Fruit fly (Drosophila melanogaster) whole organism, embryonic: ENCODE data around the gene CG33947.

Experiments
- Abd-B ChIP-seq: fragments of 200-800 bp; sonication (Bioruptor generic); optimal IDR thresholded peaks from 2 replicates; lab custom pipeline; 2018; ENCODE audit warnings: missing biosample characterization, mild to moderate bottlenecking, missing genetic modification characterization, moderate library complexity
- CG11456 ChIP-seq: fragments of 200-800 bp; sonication (Bioruptor generic); IDR thresholded peaks from 3 replicates; pipeline ENCODE4 v1.3.6; 2022; ENCODE audit warnings: missing biosample characterization, missing genetic modification characterization
- CG11695 ChIP-seq: fragments of 200-800 bp; sonication (Bioruptor generic); IDR thresholded peaks from 3 replicates; pipeline ENCODE4 v1.3.6; 2022; ENCODE audit warnings: missing biosample characterization, missing genetic modification characterization
- CG11723 ChIP-seq: fragments of 200-800 bp; sonication (Bioruptor generic); optimal IDR thresholded peaks from 2 replicates; lab custom pipeline; 2017; ENCODE audit warnings: missing biosample characterization, mild to moderate bottlenecking, missing genetic modification characterization
- CG12236 ChIP-seq: fragments of 200-800 bp; sonication (Bioruptor generic); optimal IDR thresholded peaks from 2 replicates; lab custom pipeline; 2016; ENCODE audit warnings: missing biosample characterization, missing genetic modification characterization
- CG12299 ChIP-seq: fragments of 200-800 bp; sonication (Bioruptor generic); optimal IDR thresholded peaks from 2 replicates; lab custom pipeline; 2018; ENCODE audit warnings: missing biosample characterization, mild to moderate bottlenecking, missing genetic modification characterization
- CG13894 ChIP-seq: fragments of 200-800 bp; sonication (Bioruptor generic); optimal IDR thresholded peaks from 3 replicates; lab custom pipeline; 2018; ENCODE audit warnings: missing biosample characterization, mild to moderate bottlenecking, missing genetic modification characterization, moderate library complexity
- CG1602 ChIP-seq: fragments of 200-800 bp; sonication (Bioruptor generic); optimal IDR thresholded peaks from 3 replicates; lab custom pipeline; 2016; ENCODE audit warnings: missing biosample characterization, missing genetic modification characterization
- CG16815 ChIP-seq: fragments of 200-800 bp; sonication (Bioruptor generic); optimal IDR thresholded peaks from 3 replicates; lab custom pipeline; 2017; ENCODE audit warnings: missing biosample characterization, mild to moderate bottlenecking, missing genetic modification characterization
- CG17359 ChIP-seq: fragments of 200-800 bp; sonication (Bioruptor generic); optimal IDR thresholded peaks from 3 replicates; lab custom pipeline; 2018; ENCODE audit warnings: missing biosample characterization, mild to moderate bottlenecking, missing genetic modification characterization, moderate library complexity
- CG17361 ChIP-seq: fragments of 200-800 bp; sonication (Bioruptor generic); IDR thresholded peaks from 3 replicates; pipeline ENCODE4 v1.3.6; 2022; ENCODE audit warnings: missing biosample characterization, missing genetic modification characterization
- CG30431 ChIP-seq: fragments of 200-800 bp; sonication (Bioruptor generic); optimal IDR thresholded peaks from 2 replicates; lab custom pipeline; 2017; ENCODE audit warnings: missing biosample characterization, missing genetic modification characterization
- CG31365 ChIP-seq: fragments of 200-800 bp; sonication (Bioruptor generic); optimal IDR thresholded peaks from 2 replicates; lab custom pipeline; 2018; ENCODE audit warnings: missing biosample characterization, mild to moderate bottlenecking, missing genetic modification characterization
- CG3847 ChIP-seq: fragments of 200-800 bp; sonication (Bioruptor generic); IDR thresholded peaks from 2 replicates; pipeline ENCODE4 v1.3.6; 2022; ENCODE audit warnings: missing biosample characterization, missing genetic modification characterization
- CG4730 ChIP-seq: fragments of 200-800 bp; sonication (Bioruptor generic); IDR thresholded peaks from 2 replicates; pipeline ENCODE4 v1.3.6; 2022; ENCODE audit warnings: missing biosample characterization, missing genetic modification characterization
- CG5953 ChIP-seq: fragments of 200-800 bp; sonication (Bioruptor generic); IDR thresholded peaks from 2 replicates; pipeline ENCODE4 v1.3.6; 2022; ENCODE audit warnings: missing biosample characterization, missing genetic modification characterization
- CG6175 ChIP-seq: fragments of 200-800 bp; sonication (Bioruptor generic); IDR thresholded peaks from 3 replicates; pipeline ENCODE4 v1.3.6; 2022; ENCODE audit warnings: missing biosample characterization, missing genetic modification characterization
- CG6272 ChIP-seq: fragments of 200-800 bp; sonication (Bioruptor generic); IDR thresholded peaks from 2 replicates; pipeline ENCODE4 v1.3.6; 2022; ENCODE audit warnings: missing biosample characterization, missing genetic modification characterization
- CG7839 ChIP-seq: fragments of 200-800 bp; sonication (Bioruptor generic); optimal IDR thresholded peaks from 3 replicates; lab custom pipeline; 2018; ENCODE audit warnings: missing biosample characterization, mild to moderate bottlenecking, missing genetic modification characterization, moderate library complexity
- CG7987 ChIP-seq: fragments of 200-800 bp; sonication (Bioruptor generic); optimal IDR thresholded peaks from 2 replicates; lab custom pipeline; 2018; ENCODE audit warnings: missing biosample characterization, mild to moderate bottlenecking, missing genetic modification characterization, moderate library complexity
- CG8388 ChIP-seq: fragments of 200-800 bp; sonication (Bioruptor generic); optimal IDR thresholded peaks from 2 replicates; lab custom pipeline; 2019; ENCODE audit warnings: missing biosample characterization, mild to moderate bottlenecking, missing genetic modification characterization, moderate library complexity
- CG9215 ChIP-seq: fragments of 200-800 bp; sonication (Bioruptor generic); IDR thresholded peaks from 2 replicates; pipeline ENCODE4 v1.3.6; 2022; ENCODE audit warnings: missing biosample characterization, missing genetic modification characterization
- CG9437 ChIP-seq: fragments of 200-800 bp; sonication (Bioruptor generic); optimal IDR thresholded peaks from 2 replicates; lab custom pipeline; 2018; ENCODE audit warnings: missing biosample characterization, mild to moderate bottlenecking, missing genetic modification characterization
- Chrac-16 ChIP-seq: fragments of 200-800 bp; sonication (Bioruptor generic); optimal IDR thresholded peaks from 3 replicates; lab custom pipeline; 2016; ENCODE audit warnings: missing biosample characterization, missing genetic modification characterization
- Dll ChIP-seq: fragments of 200-800 bp; sonication (Bioruptor generic); IDR thresholded peaks from 4 replicates; pipeline ENCODE4 v1.3.6; 2022; ENCODE audit warnings: missing biosample characterization, missing genetic modification characterization; ENCODE audit not compliant: partially characterized antibody
- Doc2 ChIP-seq: fragments of 200-800 bp; sonication (Bioruptor generic); IDR thresholded peaks from 2 replicates; pipeline ENCODE4 v1.3.6; 2022; ENCODE audit warnings: missing biosample characterization, missing genetic modification characterization
- Hey ChIP-seq: fragments of 200-800 bp; sonication (Bioruptor generic); optimal IDR thresholded peaks from 3 replicates; lab custom pipeline; 2018; ENCODE audit warnings: missing biosample characterization, mild to moderate bottlenecking, missing genetic modification characterization
- HmgD ChIP-seq: fragments of 200-800 bp; sonication (Bioruptor generic); optimal IDR thresholded peaks from 3 replicates; lab custom pipeline; 2016; ENCODE audit warnings: missing biosample characterization, missing genetic modification characterization
- Kr ChIP-seq: fragments of 200-800 bp; sonication (Bioruptor generic); optimal IDR thresholded peaks from 2 replicates; lab custom pipeline; 2017; ENCODE audit warnings: missing biosample characterization, mild to moderate bottlenecking, missing genetic modification characterization
- Nf-YA ChIP-seq: fragments of 200-800 bp; sonication (Bioruptor generic); IDR thresholded peaks from 2 replicates; pipeline ENCODE4 v1.3.6; 2022; ENCODE audit warnings: missing biosample characterization, missing genetic modification characterization
- Nf-YC ChIP-seq: fragments of 200-800 bp; optimal IDR thresholded peaks from 3 replicates; lab custom pipeline; 2019; ENCODE audit warnings: missing biosample characterization, mild to moderate bottlenecking, missing genetic modification characterization, moderate library complexity
- Pdp1 ChIP-seq, 2 experiments: fragments of 200-800 bp; sonication (Bioruptor generic); optimal IDR thresholded peaks; 3 replicates each; lab custom pipeline; 2016; ENCODE audit warnings: missing biosample characterization in 2 of 2, missing genetic modification characterization in 2 of 2, mild to moderate bottlenecking in 1 of 2, moderate library complexity in 1 of 2
- Ptx1 ChIP-seq: fragments of 200-800 bp; sonication (Bioruptor generic); IDR thresholded peaks from 2 replicates; pipeline ENCODE4 v1.3.6; 2022; ENCODE audit warnings: missing biosample characterization, missing genetic modification characterization
- Rfx ChIP-seq: fragments of 200-800 bp; sonication (Bioruptor generic); IDR thresholded peaks from 2 replicates; pipeline ENCODE4 v1.3.6; 2022; ENCODE audit warnings: missing biosample characterization, missing genetic modification characterization
- Sry-β ChIP-seq: fragments of 200-800 bp; sonication (Bioruptor generic); optimal IDR thresholded peaks from 2 replicates; lab custom pipeline; 2018; ENCODE audit warnings: missing biosample characterization, mild to moderate bottlenecking, missing genetic modification characterization, moderate library complexity
- abd-A ChIP-seq: fragments of 200-800 bp; sonication (Bioruptor generic); optimal IDR thresholded peaks from 3 replicates; lab custom pipeline; 2019; ENCODE audit warnings: missing biosample characterization, mild to moderate bottlenecking, missing genetic modification characterization, moderate library complexity
- az2 ChIP-seq: fragments of 200-800 bp; sonication (Bioruptor generic); optimal IDR thresholded peaks from 3 replicates; lab custom pipeline; 2016; ENCODE audit warnings: missing biosample characterization, missing genetic modification characterization
- da ChIP-seq: fragments of 200-800 bp; sonication (Bioruptor generic); optimal IDR thresholded peaks from 2 replicates; lab custom pipeline; 2016; ENCODE audit warnings: missing biosample characterization, missing genetic modification characterization
- gsb-n ChIP-seq: fragments of 200-800 bp; sonication (Bioruptor generic); optimal IDR thresholded peaks from 3 replicates; lab custom pipeline; 2018; ENCODE audit warnings: missing biosample characterization, mild to moderate bottlenecking, missing genetic modification characterization
- h ChIP-seq: fragments of >200 bp; optimal IDR thresholded peaks from 2 replicates; lab custom pipeline; 2017
- hb ChIP-seq: fragments of 200-800 bp; sonication (Bioruptor generic); IDR thresholded peaks from 3 replicates; pipeline ENCODE4 v1.3.6; 2022; ENCODE audit warnings: missing biosample characterization, missing genetic modification characterization; ENCODE audit not compliant: partially characterized antibody
- hkb ChIP-seq, 2 experiments: fragments of 200-800 bp in 1 of 2; fragments of >200 bp in 1 of 2; sonication (Bioruptor generic) in 1 of 2; IDR thresholded peaks in 1 of 2; optimal IDR thresholded peaks in 1 of 2; 2 replicates each; pipeline versions ENCODE4 v1.3.6 to Lab custom; 2017 to 2022; ENCODE audit warnings: missing biosample characterization in 1 of 2, missing genetic modification characterization in 1 of 2
- maf-S ChIP-seq: fragments of 200-800 bp; sonication (Bioruptor generic); optimal IDR thresholded peaks from 2 replicates; lab custom pipeline; 2016; ENCODE audit warnings: missing biosample characterization, missing genetic modification characterization
- mld ChIP-seq: fragments of 200-800 bp; sonication (Bioruptor generic); IDR thresholded peaks from 3 replicates; pipeline ENCODE4 v1.3.6; 2022; ENCODE audit warnings: missing biosample characterization, missing genetic modification characterization; ENCODE audit not compliant: partially characterized antibody
- nom ChIP-seq: fragments of 200-800 bp; sonication (Bioruptor generic); optimal IDR thresholded peaks from 2 replicates; lab custom pipeline; 2017; ENCODE audit warnings: missing biosample characterization, missing genetic modification characterization, mild to moderate bottlenecking, moderate library complexity, missing genetic modification reagents
- sens ChIP-seq: fragments of 200-800 bp; sonication (Bioruptor generic); peaks from one replicate; lab custom pipeline; 2016; ENCODE audit warnings: missing biosample characterization, missing genetic modification characterization
- sob ChIP-seq: fragments of 200-800 bp; sonication (Bioruptor generic); IDR thresholded peaks from 2 replicates; pipeline ENCODE4 v1.3.6; 2022; ENCODE audit warnings: missing biosample characterization, missing genetic modification characterization
- trh ChIP-seq: fragments of 200-800 bp; sonication (Bioruptor generic); optimal IDR thresholded peaks from 2 replicates; lab custom pipeline; 2016; ENCODE audit warnings: missing biosample characterization, missing genetic modification characterization
- tup ChIP-seq: fragments of 200-800 bp; sonication (Bioruptor generic); optimal IDR thresholded peaks from 2 replicates; lab custom pipeline; 2016; ENCODE audit warnings: missing biosample characterization, mild to moderate bottlenecking, missing genetic modification characterization, moderate library complexity
- yki ChIP-seq: fragments of >200 bp; optimal IDR thresholded peaks from 3 replicates; lab custom pipeline; 2018
- zfh2 ChIP-seq: fragments of 200-800 bp; sonication (Bioruptor generic); optimal IDR thresholded peaks from 2 replicates; lab custom pipeline; 2016; ENCODE audit warnings: missing biosample characterization, missing genetic modification characterization

Gene CG33947

dm6 chr3L:11096195-11096908, at the start of gene CG33947, which contains the start of the genes CG46439 and Iyd:
CG33947 (plus strand) TSS chr3L:11096496.
CG46439 (minus strand) TSS chr3L:11096245.
Iyd (minus strand) TSS chr3L:11096245.
- TF ChIP-seq Doc2 (GFP tag; lab: Robert Waterston, UW) (no peak), tup (GFP tag; lab: Kevin White, UChicago) (no peak), abd-A (tag; lab: Kevin White, UChicago) (peak; percentile 38), CG1602 (GFP tag; lab: Kevin White, UChicago) (no peak), maf-S (GFP tag; lab: Kevin White, UChicago) (no peak), Sry-β (GFP tag; lab: Kevin White, UChicago) (no peak), Pdp1 (GFP tag; optimal IDR thresholded peaks at IDR 0.05; lab: Kevin White, UChicago) (peak in 1 of 2 experiments; percentile 87), CG12299 (tag; lab: Kevin White, UChicago) (no peak), CG11723 (no peak), hb (GFP tag; lab: Robert Waterston, UW) (no peak), CG13894 (tag; lab: Kevin White, UChicago) (no peak), CG31365 (no peak), CG9215 (GFP tag; lab: Robert Waterston, UW) (no peak), trh (GFP tag; lab: Kevin White, UChicago) (no peak), CG11456 (no peak), hkb (optimal IDR thresholded peaks at IDR 0.05; lab: Kevin White, UChicago) (no peak), hkb (GFP tag; IDR thresholded peaks at IDR 0.05; lab: Robert Waterston, UW) (peak; percentile 37; the same call in 1 of the 2 replicates), yki (lab: Kevin White, UChicago) (peak; percentile 52), Dll (GFP tag; lab: Robert Waterston, UW) (no peak), Ptx1 (GFP tag; lab: Robert Waterston, UW) (no peak), h (lab: Kevin White, UChicago) (no peak), CG5953 (no peak), CG6175 (GFP tag; lab: Robert Waterston, UW) (no peak), Hey (tag; lab: Kevin White, UChicago) (no peak), Abd-B (GFP tag; lab: Kevin White, UChicago) (no peak), HmgD (GFP tag; lab: Kevin White, UChicago) (no peak), Rfx (GFP tag; lab: Robert Waterston, UW) (0 out of 2 replicates have a peak, but pooled peaks have one; percentile 28), CG12236 (GFP tag; lab: Kevin White, UChicago) (no peak), CG17361 (GFP tag; lab: Robert Waterston, UW) (0 out of 3 replicates have a peak, but pooled peaks have one; percentile 17), CG30431 (no peak), CG7839 (tag; lab: Kevin White, UChicago) (no peak), CG6272 (GFP tag; lab: Robert Waterston, UW) (no peak), nom (GFP tag; lab: Kevin White, UChicago) (peak; percentile 95), da (no peak), az2 (GFP tag; lab: Kevin White, UChicago) (no peak), zfh2 (peak; percentile 22), Nf-YC (tag; lab: Kevin White, UChicago) (peak; percentile 13), Kr (GFP tag; lab: Kevin White, UChicago) (no peak), CG11695 (GFP tag; lab: Robert Waterston, UW) (no peak), CG4730 (no peak), sens (GFP tag; lab: Kevin White, UChicago) (peak; percentile 82), gsb-n (tag; lab: Kevin White, UChicago) (no peak), CG8388 (GFP tag; lab: Kevin White, UChicago) (no peak), CG3847 (no peak), CG17359 (tag; lab: Kevin White, UChicago) (peak; percentile 14), Nf-YA (GFP tag; lab: Robert Waterston, UW) (no peak), CG9437 (GFP tag; lab: Kevin White, UChicago) (no peak), sob (GFP tag; lab: Robert Waterston, UW) (no peak), CG16815 (GFP tag; lab: Kevin White, UChicago) (no peak), CG7987 (GFP tag; lab: Kevin White, UChicago) (no peak), mld (no peak), Chrac-16 (GFP tag; lab: Kevin White, UChicago) (no peak)
